Fruit fly (Drosophila melanogaster): ENCODE results near the gene mip130.

Gene mip130

dm6 chrX:1948508-1949065 is 40.5 kb downstream of the mip130 start (continued):
- TF ChIP-seq ro (GFP tag; IDR thresholded peaks at IDR 0.05): no peak
- no peak for TF ChIP-seq CG2202 (tag; optimal IDR thresholded peaks at IDR 0.05)
- TF ChIP-seq Neu2 (GFP tag; optimal IDR thresholded peaks at IDR 0.05; ENCODE audit: borderline replicate concordance): no peak
- TF ChIP-seq Lim3 (GFP tag; IDR thresholded peaks at IDR 0.05): no peak
- peak; percentile 50 for TF ChIP-seq CG3847 (GFP tag; IDR thresholded peaks at IDR 0.05)
- TF ChIP-seq gsb-n (tag; optimal IDR thresholded peaks at IDR 0.05): no peak
- peak; percentile 50 for TF ChIP-seq CG16815 (GFP tag; optimal IDR thresholded peaks at IDR 0.05)
- no peak for TF ChIP-seq hb (GFP tag; IDR thresholded peaks at IDR 0.05; ENCODE audit: partially characterized antibody)
- TF ChIP-seq CG8924 (tag; optimal IDR thresholded peaks at IDR 0.05): no peak
- peak; percentile 8 for TF ChIP-seq CrebB (tag; optimal IDR thresholded peaks at IDR 0.05)
- peak; percentile 81 for TF ChIP-seq slbo (GFP tag; IDR thresholded peaks at IDR 0.05)
- no peak for TF ChIP-seq Spps (tag; optimal IDR thresholded peaks at IDR 0.05)
- TF ChIP-seq CG3838 (GFP tag; optimal IDR thresholded peaks at IDR 0.05): no peak
- TF ChIP-seq zfh2 (GFP tag; optimal IDR thresholded peaks at IDR 0.05): peak; percentile 86
- TF ChIP-seq bcd (GFP tag; optimal IDR thresholded peaks at IDR 0.05): peak; percentile 64
- TF ChIP-seq CG13424 (tag; optimal IDR thresholded peaks at IDR 0.05): peak; percentile 17
- peak; percentile 69 for TF ChIP-seq sens (GFP tag)
- peak; percentile 60 for TF ChIP-seq CG12071 (GFP tag; optimal IDR thresholded peaks at IDR 0.05)
- no peak for TF ChIP-seq cas (GFP tag; IDR thresholded peaks at IDR 0.05)
- peak; percentile 57 for TF ChIP-seq ftz-f1 (GFP tag; optimal IDR thresholded peaks at IDR 0.05)
- peak; percentile 73; the same call in 2 of the 3 replicates for TF ChIP-seq Dbx (GFP tag; IDR thresholded peaks at IDR 0.05)
- TF ChIP-seq danr (GFP tag; IDR thresholded peaks at IDR 0.05): no peak
- no peak for TF ChIP-seq Atf-2 (GFP tag; optimal IDR thresholded peaks at IDR 0.05)
- peak; percentile 35; the same call in 1 of the 2 replicates for TF ChIP-seq CG17328 (GFP tag; IDR thresholded peaks at IDR 0.05)
- TF ChIP-seq ewg (GFP tag; optimal IDR thresholded peaks at IDR 0.05): no peak
- peak; percentile 4 for TF ChIP-seq Vsx1 (GFP tag; optimal IDR thresholded peaks at IDR 0.05)
- no peak for TF ChIP-seq sc (optimal IDR thresholded peaks at IDR 0.05)
- TF ChIP-seq sc (GFP tag; optimal IDR thresholded peaks at IDR 0.05): no peak
- no peak for TF ChIP-seq CG17802 (tag; optimal IDR thresholded peaks at IDR 0.05)
- peak; percentile 55 for TF ChIP-seq scrt (GFP tag; optimal IDR thresholded peaks at IDR 0.05)
- TF ChIP-seq Hmx (GFP tag; optimal IDR thresholded peaks at IDR 0.05): peak; percentile 6
- TF ChIP-seq jing (GFP tag; optimal IDR thresholded peaks at IDR 0.05): no peak
- no peak for TF ChIP-seq mirr (GFP tag; optimal IDR thresholded peaks at IDR 0.05)
- no peak for TF ChIP-seq h (optimal IDR thresholded peaks at IDR 0.05)
- peak; percentile 27 for TF ChIP-seq Sox102F (GFP tag; optimal IDR thresholded peaks at IDR 0.05)
- TF ChIP-seq sd (tag; optimal IDR thresholded peaks at IDR 0.05): no peak
- no peak for TF ChIP-seq pan (optimal IDR thresholded peaks at IDR 0.05)
- peak in 1 of 2 experiments; percentile 27 for TF ChIP-seq pan (GFP tag; optimal IDR thresholded peaks at IDR 0.05 in 1 of 2, IDR thresholded peaks at IDR 0.05 in 1 of 2)
- TF ChIP-seq CG16779 (GFP tag; IDR thresholded peaks at IDR 0.05): peak; percentile 50; the same call in 1 of the 2 replicates
- TF ChIP-seq gce (GFP tag; IDR thresholded peaks at IDR 0.05): no peak
- peak; percentile 67 for TF ChIP-seq BtbVII (GFP tag; optimal IDR thresholded peaks at IDR 0.05)
- TF ChIP-seq CG5245 (GFP tag; optimal IDR thresholded peaks at IDR 0.05): no peak
- TF ChIP-seq sr (GFP tag; IDR thresholded peaks at IDR 0.05): no peak
- TF ChIP-seq Med (GFP tag): peak; percentile 85
